Fruit fly (Drosophila melanogaster) whole organism: ENCODE measurements around the gene CG1582.

Source experiments
- CG8478 ChIP-seq: fragments of >200 bp; optimal IDR thresholded peaks from 2 replicates; lab custom pipeline; 2018; ENCODE audit warnings: inconsistent platforms
- Dll ChIP-seq: fragments of >200 bp; optimal IDR thresholded peaks from 2 replicates; lab custom pipeline; 2017
- EcR ChIP-seq, 2 experiments: fragments of >200 bp; optimal IDR thresholded peaks; 2 replicates each; lab custom pipeline; 2017; ENCODE audit warnings: missing biosample characterization in 2 of 2, missing genetic modification characterization in 2 of 2, missing genetic modification reagents in 2 of 2
- pan ChIP-seq: fragments of >200 bp; optimal IDR thresholded peaks from 2 replicates; lab custom pipeline; 2017
- psq ChIP-seq: fragments of >200 bp; optimal IDR thresholded peaks from 2 replicates; lab custom pipeline; 2017
- usp ChIP-seq: fragments of >200 bp; optimal IDR thresholded peaks from 2 replicates; lab custom pipeline; 2017; ENCODE audit warnings: missing biosample characterization, missing genetic modification characterization, mixed read lengths

Gene CG1582

dm6 chrX:10846972-10847435 is 52.1 kb downstream of the CG1582 start, which contains the start of gene sbr:
sbr (minus strand) TSS chrX:10847092.
- TF ChIP-seq psq (lab: Kevin White, UChicago) (no peak), Dll (lab: Kevin White, UChicago) (no peak), EcR (GFP tag; optimal IDR thresholded peaks at IDR 0.05; lab: Kevin White, UChicago) (no peak), CG8478 (lab: Kevin White, UChicago) (no peak), usp (no peak), pan (no peak)

- TF ChIP-seq CG8478 (lab: Kevin White, UChicago) (no peak), Dll (lab: Kevin White, UChicago) (no peak), EcR (GFP tag; optimal IDR thresholded peaks at IDR 0.05; lab: Kevin White, UChicago) (no peak), psq (lab: Kevin White, UChicago) (no peak), pan (no peak), usp (no peak)
Observed at dm6 chrX:10845256-10845655, 53.8 kb downstream of the CG1582 start.

- TF ChIP-seq pan (no peak), EcR (GFP tag; optimal IDR thresholded peaks at IDR 0.05; lab: Kevin White, UChicago) (no peak), CG8478 (lab: Kevin White, UChicago) (no peak), usp (no peak), Dll (lab: Kevin White, UChicago) (no peak), psq (lab: Kevin White, UChicago) (no peak)
Observed at dm6 chrX:10844807-10845206, 54.3 kb downstream of the CG1582 start, which contains the start of gene CG32669. CG32669 (minus strand) TSS chrX:10845081.
